Worm (Caenorhabditis elegans): Measurements from ENCODE around the gene ZK1073.1.

Gene ZK1073.1

ce11 chrX:16091166-16091565, 37.5 kb downstream of the ZK1073.1 start:
- TF ChIP-seq unc-62 (GFP tag; optimal IDR thresholded peaks at IDR 0.05), result no peak

DNA sequence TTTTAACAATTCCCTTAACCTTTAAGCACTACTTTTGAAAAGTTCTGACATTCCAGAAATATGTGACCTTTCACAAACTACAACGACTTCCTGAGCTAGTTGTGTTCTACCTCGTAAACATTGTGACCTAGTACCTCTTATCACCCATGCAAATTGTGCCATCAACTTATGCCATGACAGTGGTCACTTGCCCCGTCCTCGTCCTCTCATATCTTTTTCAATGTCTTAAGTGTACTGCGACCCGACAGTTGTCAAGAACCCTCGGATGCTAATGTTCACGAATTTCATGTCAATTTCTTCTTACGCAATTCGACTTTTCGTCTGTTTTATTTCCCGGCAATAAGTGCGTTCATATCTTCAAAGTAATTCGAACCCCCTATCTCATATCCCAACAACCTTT, 40.8 kb downstream of the ZK1073.1 start:
- TF ChIP-seq unc-62 (GFP tag; optimal IDR thresholded peaks at IDR 0.05), result no peak

DNA sequence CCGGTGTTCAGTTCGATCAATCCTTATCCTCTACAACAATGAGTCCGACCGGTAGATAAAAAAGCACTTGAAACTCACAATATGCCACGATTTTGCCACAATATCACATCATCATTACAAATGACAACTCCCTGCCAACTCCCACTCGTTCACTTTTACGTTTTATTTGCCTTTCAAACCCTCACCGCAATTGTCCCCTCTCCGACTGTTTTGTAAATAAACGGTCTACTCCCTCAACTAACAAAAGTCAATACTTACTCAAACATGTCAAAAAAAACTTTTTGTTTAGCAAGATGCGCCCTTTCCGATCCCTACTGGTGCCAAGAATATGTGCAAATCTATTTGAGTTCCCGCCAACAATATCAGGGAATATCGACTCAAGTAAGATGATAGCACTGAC, 43.6 kb downstream of the ZK1073.1 start, which contains the start of gene C30F2.2:
Gene C30F2.2 (minus strand): TSS at position 122 of the 400 bp plus-strand sequence.
- TF ChIP-seq unc-62 (GFP tag; optimal IDR thresholded peaks at IDR 0.05), result no peak

DNA sequence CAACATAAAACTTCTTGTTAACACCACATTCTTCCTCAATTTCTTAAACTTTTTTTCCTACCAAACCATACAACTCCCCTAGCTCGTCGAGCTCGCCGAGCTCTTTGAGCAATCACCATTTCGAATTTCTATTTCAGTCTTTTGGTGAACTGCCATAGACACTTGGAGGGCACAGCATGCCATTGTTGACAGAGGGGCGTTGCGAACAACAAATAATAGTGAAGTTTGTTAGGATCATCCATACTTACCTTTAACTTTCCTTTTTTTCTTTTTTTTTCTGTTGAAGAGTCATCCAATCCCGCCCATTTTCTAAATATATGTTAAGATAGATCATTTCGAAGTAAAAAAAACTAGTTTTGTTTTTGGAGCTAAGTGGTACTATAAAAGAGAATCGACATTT, 46.6 kb downstream of the ZK1073.1 start, which contains the start of gene idpp-14:
Gene idpp-14 (plus strand): TSS at position 324 of the 400 bp plus-strand sequence.
- no peak for TF ChIP-seq unc-62 (GFP tag; optimal IDR thresholded peaks at IDR 0.05)

DNA sequence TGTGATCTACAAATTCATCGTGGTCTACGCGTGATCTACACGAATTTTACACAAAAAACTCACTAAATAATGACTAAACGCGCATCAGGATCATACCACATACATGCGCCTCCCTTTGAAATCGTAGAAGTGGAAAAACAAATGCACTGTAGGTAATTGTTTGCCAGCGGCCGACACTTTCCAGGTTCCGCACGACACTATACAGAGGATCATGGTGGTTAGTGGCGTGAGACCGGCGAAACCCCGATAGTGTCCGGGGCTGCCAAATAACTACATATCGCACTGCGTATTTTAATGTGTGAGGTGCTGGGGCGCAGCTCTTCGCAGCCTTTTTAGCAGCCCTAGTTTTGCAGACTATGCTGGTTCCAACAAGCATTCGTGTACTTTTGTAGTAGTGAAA, 50.0 kb downstream of the ZK1073.1 start:
- no peak for TF ChIP-seq unc-62 (GFP tag; optimal IDR thresholded peaks at IDR 0.05)

ce11 chrX:16076470-16076869, 52.2 kb downstream of the ZK1073.1 start, which contains the start of gene C30F2.4:
Gene C30F2.4 (minus strand): TSS chrX:16076570.
- TF ChIP-seq unc-62 (GFP tag; optimal IDR thresholded peaks at IDR 0.05), result no peak
